Worm (Caenorhabditis elegans) whole organism, L2 larva: Measurements from ENCODE around the gene perm-3.

Experiments
- Y55F3AM.14 ChIP-seq: fragments of 200-800 bp; sonication (Bioruptor generic); optimal IDR thresholded peaks from 2 replicates; lab custom pipeline; 2018; ENCODE audit warnings: mild to moderate bottlenecking, missing genetic modification characterization, missing compliant biosample characterization
- alr-1 ChIP-seq: fragments of 150-350 bp; optimal IDR thresholded peaks from 2 replicates; lab custom pipeline; 2014; ENCODE audit warnings: missing biosample characterization, missing genetic modification characterization
- aly-2 ChIP-seq: fragments of 150-350 bp; optimal IDR thresholded peaks from 2 replicates; lab custom pipeline; 2014; ENCODE audit warnings: missing biosample characterization, missing genetic modification characterization
- blmp-1 ChIP-seq: sonication (generic microtip); optimal IDR thresholded peaks from 2 replicates; lab custom pipeline; 2017; ENCODE audit warnings: missing genetic modification characterization, mild to moderate bottlenecking, missing compliant biosample characterization, antibody characterized with exemption, moderate library complexity; ENCODE audit not compliant: insufficient read depth
- ceh-16 ChIP-seq: fragments of 150-350 bp; optimal IDR thresholded peaks from 2 replicates; lab custom pipeline; 2014; ENCODE audit warnings: missing biosample characterization, missing genetic modification characterization
- ceh-82 ChIP-seq: fragments of 150-350 bp; optimal IDR thresholded peaks from 2 replicates; lab custom pipeline; 2014; ENCODE audit warnings: missing biosample characterization, missing genetic modification characterization
- dmd-4 ChIP-seq: sonication (generic microtip); optimal IDR thresholded peaks from 2 replicates; lab custom pipeline; 2017; ENCODE audit warnings: missing biosample characterization, missing genetic modification characterization
- elt-1 ChIP-seq: fragments of 150-350 bp; optimal IDR thresholded peaks from 2 replicates; lab custom pipeline; 2014; ENCODE audit warnings: missing biosample characterization, missing genetic modification characterization
- lin-11 ChIP-seq: fragments of 150-350 bp; sonication (generic microtip); optimal IDR thresholded peaks from 2 replicates; lab custom pipeline; 2014; ENCODE audit warnings: missing biosample characterization, missing genetic modification characterization, inconsistent platforms, mixed read lengths
- lin-39 ChIP-seq: fragments of 150-350 bp; optimal IDR thresholded peaks from 2 replicates; lab custom pipeline; 2014; ENCODE audit warnings: missing biosample characterization, missing genetic modification reagents, missing genetic modification characterization
- lsy-2 ChIP-seq, 2 experiments: fragments of 150-350 bp in 1 of 2; sonication (generic microtip) in 1 of 2; optimal IDR thresholded peaks; 2 replicates each; lab custom pipeline; 2014 to 2017; ENCODE audit warnings: missing biosample characterization in 2 of 2, missing genetic modification characterization in 2 of 2
- mab-5 ChIP-seq: fragments of 150-350 bp; optimal IDR thresholded peaks from 2 replicates; lab custom pipeline; 2014; ENCODE audit warnings: missing biosample characterization, missing genetic modification characterization
- mbf-1 ChIP-seq: sonication (generic microtip); optimal IDR thresholded peaks from 2 replicates; lab custom pipeline; 2017; ENCODE audit warnings: missing biosample characterization, missing genetic modification characterization
- mdl-1 ChIP-seq, 2 experiments: fragments of 150-350 bp in 1 of 2; sonication (generic microtip) in 1 of 2; optimal IDR thresholded peaks; 2 replicates each; lab custom pipeline; 2017; ENCODE audit warnings: missing biosample characterization in 2 of 2, missing genetic modification characterization in 2 of 2
- nhr-10 ChIP-seq: sonication (generic microtip); optimal IDR thresholded peaks from 2 replicates; lab custom pipeline; 2017; ENCODE audit warnings: missing biosample characterization, missing genetic modification characterization
- nhr-11 ChIP-seq: fragments of 150-350 bp; optimal IDR thresholded peaks from 2 replicates; lab custom pipeline; 2014; ENCODE audit warnings: missing biosample characterization, missing genetic modification characterization
- nhr-129 ChIP-seq: fragments of 150-350 bp; optimal IDR thresholded peaks from 2 replicates; lab custom pipeline; 2014; ENCODE audit warnings: missing biosample characterization, missing genetic modification characterization
- nhr-21 ChIP-seq: fragments of 150-350 bp; optimal IDR thresholded peaks from 2 replicates; lab custom pipeline; 2014; ENCODE audit warnings: missing biosample characterization, missing genetic modification characterization
- nhr-23 ChIP-seq: fragments of 150-350 bp; optimal IDR thresholded peaks from 2 replicates; lab custom pipeline; 2014; ENCODE audit warnings: missing biosample characterization, missing genetic modification reagents, missing genetic modification characterization
- nhr-237 ChIP-seq: fragments of 150-350 bp; optimal IDR thresholded peaks from 2 replicates; lab custom pipeline; 2014; ENCODE audit warnings: missing biosample characterization, missing genetic modification characterization
- nhr-25 ChIP-seq: fragments of 150-350 bp; sonication (generic microtip); optimal IDR thresholded peaks from 3 replicates; lab custom pipeline; 2014; ENCODE audit warnings: missing biosample characterization, missing genetic modification characterization
- nhr-6 ChIP-seq: fragments of 150-350 bp; optimal IDR thresholded peaks from 2 replicates; lab custom pipeline; 2014; ENCODE audit warnings: missing biosample characterization, missing genetic modification characterization
- peb-1 ChIP-seq: fragments of 150-350 bp; optimal IDR thresholded peaks from 2 replicates; lab custom pipeline; 2014; ENCODE audit warnings: missing biosample characterization, missing genetic modification characterization
- sem-4 ChIP-seq: fragments of 150-350 bp; optimal IDR thresholded peaks from 2 replicates; lab custom pipeline; 2014; ENCODE audit warnings: missing biosample characterization, missing genetic modification reagents, missing genetic modification characterization
- skn-1 ChIP-seq: sonication (generic microtip); optimal IDR thresholded peaks from 2 replicates; lab custom pipeline; 2017; ENCODE audit warnings: missing biosample characterization, missing genetic modification characterization
- sma-9 ChIP-seq, 2 experiments: fragments of 150-350 bp in 1 of 2; sonication (generic microtip) in 1 of 2; optimal IDR thresholded peaks; 2 replicates each; lab custom pipeline; 2014 to 2016; ENCODE audit warnings: missing genetic modification characterization in 2 of 2, mild to moderate bottlenecking in 1 of 2, missing biosample characterization in 1 of 2, missing compliant biosample characterization in 1 of 2, missing genetic modification reagents in 1 of 2, moderate library complexity in 1 of 2
- snpc-4 ChIP-seq: fragments of 150-350 bp; optimal IDR thresholded peaks from 2 replicates; lab custom pipeline; 2014; ENCODE audit warnings: missing biosample characterization, missing genetic modification characterization
- unc-39 ChIP-seq: fragments of 150-350 bp; optimal IDR thresholded peaks from 2 replicates; lab custom pipeline; 2014; ENCODE audit warnings: missing biosample characterization, missing genetic modification characterization
- unc-55 ChIP-seq: fragments of 150-350 bp; sonication (generic microtip); optimal IDR thresholded peaks from 3 replicates; lab custom pipeline; 2014; ENCODE audit warnings: missing biosample characterization, missing genetic modification reagents, missing genetic modification characterization
- unc-62 ChIP-seq: fragments of 150-350 bp; optimal IDR thresholded peaks from 2 replicates; lab custom pipeline; 2014; ENCODE audit warnings: missing biosample characterization, missing genetic modification reagents, missing genetic modification characterization
- zag-1 ChIP-seq: fragments of 150-350 bp; optimal IDR thresholded peaks from 2 replicates; lab custom pipeline; 2014; ENCODE audit warnings: missing biosample characterization, missing genetic modification characterization
- ztf-1 ChIP-seq: fragments of 200-800 bp; sonication (Bioruptor generic); conservative IDR thresholded peaks from 2 replicates; pipeline ENCODE4 v1.3.6; 2022; ENCODE audit warnings: missing genetic modification characterization, missing compliant biosample characterization
- ztf-11 ChIP-seq: sonication (generic microtip); optimal IDR thresholded peaks from 2 replicates; lab custom pipeline; 2017; ENCODE audit warnings: missing biosample characterization, missing genetic modification characterization
- ztf-4 ChIP-seq: fragments of 150-350 bp; optimal IDR thresholded peaks from 2 replicates; lab custom pipeline; 2014; ENCODE audit warnings: missing biosample characterization, missing genetic modification characterization

perm-3 gene

DNA sequence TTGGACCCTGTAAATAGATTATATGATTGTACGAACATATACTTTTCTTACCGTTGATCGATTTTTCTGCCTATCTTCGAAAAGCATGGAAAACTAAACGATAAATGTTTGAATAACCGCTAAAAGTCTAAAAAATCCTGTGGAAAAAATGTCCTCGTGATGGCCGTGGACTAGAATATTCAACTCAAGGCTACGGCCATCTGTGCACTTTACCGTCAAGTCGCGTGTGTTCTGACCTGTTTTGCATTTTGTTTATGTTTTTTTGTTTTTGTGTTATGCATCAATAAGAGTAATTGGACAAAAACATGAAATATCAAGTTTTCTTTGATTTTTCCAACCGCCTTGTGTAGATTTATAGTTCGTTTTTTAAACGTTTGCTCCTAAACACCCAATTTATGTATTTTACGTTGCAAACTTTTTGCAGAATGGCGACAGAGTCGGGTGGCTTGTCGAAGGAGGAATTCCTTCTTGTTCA is 30.4 kb downstream of the perm-3 start, which contains the start of the genes hda-6 and F41H10.4 (continued):
- peak; percentile 87 for TF ChIP-seq nhr-25
- TF ChIP-seq nhr-237: no peak
- TF ChIP-seq sem-4: peak; percentile 37
- no peak for TF ChIP-seq nhr-10 (tag; lab: Kevin White, UChicago)
- TF ChIP-seq alr-1 (tag; lab: Kevin White, UChicago): no peak
- no peak for TF ChIP-seq nhr-11
- no peak for TF ChIP-seq ztf-11 (tag; lab: Kevin White, UChicago)
- no peak for TF ChIP-seq blmp-1 (tag; lab: Kevin White, UChicago)
- TF ChIP-seq unc-62: no peak
- no peak for TF ChIP-seq unc-39 (tag; lab: Kevin White, UChicago)
- TF ChIP-seq sma-9 (GFP tag; optimal IDR thresholded peaks at IDR 0.05; lab: Kevin White, UChicago): peak; percentile 83
- no peak for TF ChIP-seq sma-9 (tag; optimal IDR thresholded peaks at IDR 0.05; lab: Kevin White, UChicago)
- no peak for TF ChIP-seq ztf-4 (tag; lab: Kevin White, UChicago)
- no peak for TF ChIP-seq nhr-23
- TF ChIP-seq ceh-82 (tag; lab: Kevin White, UChicago): no peak
- no peak for TF ChIP-seq dmd-4
- peak; percentile 55 for TF ChIP-seq nhr-21 (tag; lab: Kevin White, UChicago)
- TF ChIP-seq lin-11: peak; percentile 14
- TF ChIP-seq mdl-1 (tag; optimal IDR thresholded peaks at IDR 0.05; lab: Kevin White, UChicago): peak in 1 of 2 experiments; percentile 29

DNA sequence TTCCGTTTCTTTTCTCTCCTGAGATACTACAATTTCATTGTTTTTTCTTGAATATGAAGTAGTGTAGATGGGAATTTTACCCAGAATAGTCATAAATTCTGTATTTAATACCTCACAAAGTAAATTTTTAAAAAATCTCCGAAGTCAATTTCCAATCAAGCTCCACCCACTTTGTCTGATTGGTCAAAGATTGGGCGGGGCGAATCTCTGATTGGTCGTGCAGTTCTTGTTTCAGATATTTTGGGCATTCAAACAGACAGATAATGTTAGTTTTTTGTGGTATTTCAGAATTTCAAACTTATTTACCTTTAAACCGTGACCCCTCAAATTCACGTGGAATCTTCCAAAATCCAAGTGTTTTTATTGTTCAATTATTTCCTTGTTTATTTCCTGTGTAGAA is 34.1 kb downstream of the perm-3 start, which contains the start of gene F41H10.5:
TSS of gene F41H10.5 (plus strand) at position 375 of the 400 bp plus-strand sequence.
- TF ChIP-seq lin-39 (tag; lab: Kevin White, UChicago): no peak
- TF ChIP-seq nhr-11: no peak
- no peak for TF ChIP-seq alr-1 (tag; lab: Kevin White, UChicago)
- no peak for TF ChIP-seq nhr-129 (tag; lab: Kevin White, UChicago)
- TF ChIP-seq elt-1 (tag; lab: Kevin White, UChicago): no peak
- no peak for TF ChIP-seq mab-5 (tag; lab: Kevin White, UChicago)
- TF ChIP-seq snpc-4 (tag; lab: Kevin White, UChicago): no peak
- no peak for TF ChIP-seq Y55F3AM.14
- no peak for TF ChIP-seq nhr-6 (tag; lab: Kevin White, UChicago)
- no peak for TF ChIP-seq lin-11
- TF ChIP-seq nhr-21 (tag; lab: Kevin White, UChicago): no peak
- TF ChIP-seq dmd-4: no peak
- no peak for TF ChIP-seq mbf-1 (tag; lab: Kevin White, UChicago)
- no peak for TF ChIP-seq ceh-16
- TF ChIP-seq unc-62: no peak
- TF ChIP-seq zag-1 (tag; lab: Kevin White, UChicago): no peak
- no peak for TF ChIP-seq unc-39 (tag; lab: Kevin White, UChicago)
- TF ChIP-seq peb-1: no peak
- no peak for TF ChIP-seq mdl-1 (tag; optimal IDR thresholded peaks at IDR 0.05; lab: Kevin White, UChicago)
- TF ChIP-seq, all 48 proteins: peak for 0

DNA sequence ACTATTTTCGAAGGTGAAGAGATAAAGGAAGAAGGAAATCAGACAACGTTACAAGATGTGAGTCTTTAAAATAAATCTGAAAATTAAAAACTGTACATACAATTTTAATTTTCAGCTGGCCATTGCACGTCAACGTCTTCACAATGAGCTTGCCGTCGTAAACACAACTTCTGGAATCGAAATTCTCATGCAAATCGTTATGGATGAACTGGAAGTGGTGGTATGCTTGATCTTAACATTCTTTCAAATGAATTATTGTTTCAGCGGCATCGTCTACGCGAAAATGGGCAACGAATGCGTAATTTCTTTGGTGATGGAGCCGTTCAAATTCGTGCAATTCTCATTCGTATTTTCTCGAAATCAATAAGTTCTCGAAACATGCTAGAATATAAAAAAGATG is 40.0 kb downstream of the perm-3 start:
- no peak for TF ChIP-seq nhr-10 (tag; lab: Kevin White, UChicago)
- TF ChIP-seq peb-1: no peak
- TF ChIP-seq ztf-1: no peak
- no peak for TF ChIP-seq skn-1 (tag; lab: Kevin White, UChicago)
- TF ChIP-seq nhr-11: no peak
- TF ChIP-seq mbf-1 (tag; lab: Kevin White, UChicago): no peak
- TF ChIP-seq elt-1 (tag; lab: Kevin White, UChicago): no peak
- TF ChIP-seq ceh-16: no peak
- no peak for TF ChIP-seq nhr-237
- no peak for TF ChIP-seq zag-1 (tag; lab: Kevin White, UChicago)
- no peak for TF ChIP-seq dmd-4

DNA sequence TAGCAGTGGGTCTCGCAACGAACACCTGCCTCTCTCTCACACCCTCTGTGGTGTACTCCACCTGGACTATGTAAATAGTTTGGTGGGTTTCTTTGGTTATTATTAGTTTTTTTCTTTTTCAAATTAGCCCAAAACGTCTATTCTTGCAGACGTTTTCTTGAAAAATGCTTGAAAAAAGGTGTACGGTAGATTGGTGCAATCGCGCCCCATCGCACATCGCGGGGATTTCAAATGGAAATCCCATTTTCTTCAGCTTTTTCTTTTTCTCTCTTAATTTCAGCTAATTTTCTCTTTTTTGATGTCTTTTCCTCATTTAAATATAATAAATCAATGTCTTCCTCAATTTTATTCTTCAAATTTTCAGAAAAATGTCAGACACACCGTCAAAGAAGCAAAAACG is 40.5 kb downstream of the perm-3 start, which contains the start of gene Y4C6B.1:
TSS of gene Y4C6B.1 (plus strand) at position 365 of the 400 bp plus-strand sequence.
- TF ChIP-seq sem-4: no peak
- TF ChIP-seq nhr-23: no peak
- TF ChIP-seq nhr-129 (tag; lab: Kevin White, UChicago): no peak
- no peak for TF ChIP-seq nhr-6 (tag; lab: Kevin White, UChicago)
- TF ChIP-seq unc-55: peak; percentile 16
- no peak for TF ChIP-seq nhr-11
- TF ChIP-seq ceh-82 (tag; lab: Kevin White, UChicago): no peak
- no peak for TF ChIP-seq aly-2
- peak in 1 of 2 experiments; percentile 87 for TF ChIP-seq lsy-2 (tag; optimal IDR thresholded peaks at IDR 0.05; lab: Kevin White, UChicago)
- TF ChIP-seq nhr-25: no peak

DNA sequence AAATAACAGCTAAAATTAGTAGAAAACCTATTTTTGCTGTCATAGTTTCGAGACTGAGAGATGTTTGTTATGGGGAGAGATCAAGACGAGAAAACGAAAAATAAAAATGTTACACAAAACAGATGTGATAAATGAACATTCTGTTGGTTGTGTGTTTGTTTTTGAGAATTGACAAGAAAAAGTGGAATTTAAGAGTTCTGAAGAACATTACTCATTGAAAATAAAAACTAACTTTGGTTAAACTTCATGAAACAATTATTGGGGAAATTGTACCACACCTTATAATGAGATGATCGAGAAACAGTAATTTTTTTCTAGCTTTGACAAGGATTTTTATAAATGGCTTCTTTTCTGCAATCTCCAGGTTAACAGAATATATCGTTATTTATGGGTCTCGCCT is 41.2 kb downstream of the perm-3 start, which contains the start of gene Y4C6B.7:
TSS of gene Y4C6B.7 (minus strand) at position 101 of the 400 bp plus-strand sequence.
- TF ChIP-seq aly-2 (no peak), mbf-1 (tag; lab: Kevin White, UChicago) (no peak)
